Fruit fly (Drosophila melanogaster) whole organism, adult: ENCODE results near the gene nuf.

ENCODE experiments used
- CG11617 ChIP-seq: fragments of 200-800 bp; sonication (Bioruptor generic); optimal IDR thresholded peaks from 2 replicates; lab custom pipeline; 2017; ENCODE audit warnings: mild to moderate bottlenecking, missing biosample characterization, missing genetic modification reagents, missing genetic modification characterization
- CG14711 ChIP-seq: fragments of 200-800 bp; sonication (Bioruptor generic); optimal IDR thresholded peaks from 2 replicates; lab custom pipeline; 2018; ENCODE audit warnings: missing biosample characterization, mild to moderate bottlenecking, missing genetic modification characterization, moderate library complexity
- CG33017 ChIP-seq: fragments of 200-800 bp; sonication (Bioruptor generic); optimal IDR thresholded peaks from 2 replicates; lab custom pipeline; 2018; ENCODE audit warnings: missing biosample characterization, mild to moderate bottlenecking, missing genetic modification characterization, moderate library complexity
- CG7101 ChIP-seq: fragments of 200-800 bp; sonication (Bioruptor generic); optimal IDR thresholded peaks from 2 replicates; lab custom pipeline; 2018; ENCODE audit warnings: missing biosample characterization, mild to moderate bottlenecking, missing genetic modification characterization, moderate library complexity
- Clk ChIP-seq: fragments of 200-800 bp; sonication (Bioruptor generic); optimal IDR thresholded peaks from 2 replicates; lab custom pipeline; 2017; ENCODE audit warnings: missing biosample characterization, missing genetic modification characterization
- Crg-1 ChIP-seq: fragments of 200-800 bp; sonication (Bioruptor generic); optimal IDR thresholded peaks from 2 replicates; lab custom pipeline; 2016; ENCODE audit warnings: missing biosample characterization, missing genetic modification characterization
- Mnt ChIP-seq: fragments of 200-800 bp; sonication (Bioruptor generic); optimal IDR thresholded peaks from 2 replicates; lab custom pipeline; 2016; ENCODE audit warnings: missing biosample characterization, mild to moderate bottlenecking, missing genetic modification characterization
- cnc ChIP-seq, 2 experiments: fragments of >200 bp; optimal IDR thresholded peaks; 2 replicates each; lab custom pipeline; 2017
- ovo ChIP-seq: fragments of 200-800 bp; sonication (Bioruptor generic); optimal IDR thresholded peaks from 2 replicates; lab custom pipeline; 2016; ENCODE audit warnings: missing biosample characterization, missing genetic modification characterization
- pad ChIP-seq: fragments of 200-800 bp; sonication (Bioruptor generic); optimal IDR thresholded peaks from 3 replicates; lab custom pipeline; 2017; ENCODE audit warnings: missing biosample characterization, missing genetic modification characterization, mild to moderate bottlenecking, moderate library complexity, missing genetic modification reagents
- toe ChIP-seq: fragments of 200-800 bp; sonication (Bioruptor generic); optimal IDR thresholded peaks from 2 replicates; lab custom pipeline; 2016; ENCODE audit warnings: missing biosample characterization, missing genetic modification characterization

dm6 chr3L:14152608-14153007 is 38.1 kb upstream of the nuf start:
- TF ChIP-seq Mnt (GFP tag; lab: Kevin White, UChicago) (no peak), Clk (GFP tag; lab: Kevin White, UChicago) (no peak), cnc (optimal IDR thresholded peaks at IDR 0.05; lab: Kevin White, UChicago) (no peak), pad (no peak), CG7101 (tag; lab: Kevin White, UChicago) (no peak), Crg-1 (GFP tag; lab: Kevin White, UChicago) (no peak), CG11617 (GFP tag; lab: Kevin White, UChicago) (no peak), toe (GFP tag; lab: Kevin White, UChicago) (no peak), ovo (no peak), CG14711 (tag; lab: Kevin White, UChicago) (no peak), CG33017 (tag; lab: Kevin White, UChicago) (no peak)
